Fruit fly (Drosophila melanogaster): ENCODE measurements around the gene Shab.

Shab gene

DNA sequence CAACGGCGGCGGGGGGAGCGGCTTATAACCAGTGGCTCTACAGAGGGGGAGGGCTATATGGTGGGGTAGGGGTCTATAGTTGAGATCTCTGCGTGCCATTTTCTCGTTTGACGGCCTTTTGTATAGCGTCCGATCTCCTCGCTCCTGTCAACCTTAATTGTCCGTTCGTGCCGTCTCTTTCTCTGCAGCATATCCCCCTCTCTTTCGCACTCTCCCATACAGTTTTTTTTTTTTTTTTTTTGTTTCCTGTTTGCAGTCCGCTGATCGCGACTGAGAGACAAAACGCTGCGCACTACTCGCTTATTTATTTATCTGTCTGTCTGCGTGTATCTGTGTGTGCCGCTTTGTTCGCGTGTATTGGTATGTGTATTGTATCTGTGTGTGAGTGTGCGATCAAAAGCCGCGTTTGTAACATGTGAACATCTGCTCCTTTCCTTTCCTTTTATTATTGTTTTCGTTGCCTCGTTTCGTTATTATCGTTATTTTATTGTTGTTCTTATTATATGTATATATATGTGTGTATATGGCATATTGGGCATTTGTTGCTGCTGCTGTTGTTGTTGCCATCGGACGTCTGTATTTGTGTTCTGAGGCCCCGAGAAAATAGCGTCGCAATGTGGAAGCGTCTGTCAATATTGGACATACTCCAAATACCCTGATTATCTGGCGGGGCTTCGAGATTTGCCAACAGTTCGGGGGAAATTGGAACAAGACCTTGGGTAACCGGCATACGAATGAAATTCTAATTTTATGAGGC is 27.2 kb upstream of the Shab start (continued):
- TF ChIP-seq vfl (GFP tag; optimal IDR thresholded peaks at IDR 0.05) (no peak), seq (GFP tag; IDR thresholded peaks at IDR 0.05) (no peak), Ssrp (tag; optimal IDR thresholded peaks at IDR 0.05) (no peak), Abd-B (GFP tag; optimal IDR thresholded peaks at IDR 0.05) (no peak), tll (GFP tag; optimal IDR thresholded peaks at IDR 0.05) (peak in 1 of 2 experiments; percentile 44), tio (GFP tag; optimal IDR thresholded peaks at IDR 0.05) (no peak), CG1603 (tag; optimal IDR thresholded peaks at IDR 0.05) (no peak), CG17359 (tag; optimal IDR thresholded peaks at IDR 0.05) (no peak), CG3163 (GFP tag; optimal IDR thresholded peaks at IDR 0.05) (no peak), CG5180 (GFP tag; optimal IDR thresholded peaks at IDR 0.05) (peak; percentile 32), ara (GFP tag; IDR thresholded peaks at IDR 0.05) (no peak), gcm (GFP tag; optimal IDR thresholded peaks at IDR 0.05) (no peak), lab (GFP tag; optimal IDR thresholded peaks at IDR 0.05) (no peak), mld (GFP tag; IDR thresholded peaks at IDR 0.05; ENCODE audit: partially characterized antibody) (no peak), CG1233 (GFP tag; optimal IDR thresholded peaks at IDR 0.05) (peak; percentile 0), psq (GFP tag; optimal IDR thresholded peaks at IDR 0.05) (peak; percentile 37), btn (GFP tag; optimal IDR thresholded peaks at IDR 0.05) (no peak), CG6854 (GFP tag; optimal IDR thresholded peaks at IDR 0.05) (no peak), B-H2 (GFP tag; optimal IDR thresholded peaks at IDR 0.05) (no peak), pros (GFP tag; optimal IDR thresholded peaks at IDR 0.05) (peak; percentile 71), odd (GFP tag; optimal IDR thresholded peaks at IDR 0.05) (no peak), p53 (GFP tag; optimal IDR thresholded peaks at IDR 0.05) (no peak), CG8388 (GFP tag; optimal IDR thresholded peaks at IDR 0.05) (no peak), bigmax (GFP tag; optimal IDR thresholded peaks at IDR 0.05) (no peak), H15 (GFP tag; IDR thresholded peaks at IDR 0.05) (no peak), HHEX (GFP tag; optimal IDR thresholded peaks at IDR 0.05) (no peak), CG6813 (GFP tag; optimal IDR thresholded peaks at IDR 0.05) (no peak), CG34422 (GFP tag; IDR thresholded peaks at IDR 0.05) (no peak), CG14050 (GFP tag; IDR thresholded peaks at IDR 0.05) (no peak), bowl (GFP tag; IDR thresholded peaks at IDR 0.05) (no peak), CG32532 (GFP tag; IDR thresholded peaks at IDR 0.05) (no peak), dysf (GFP tag; IDR thresholded peaks at IDR 0.05) (no peak), sug (tag; optimal IDR thresholded peaks at IDR 0.05) (no peak), CG12104 (GFP tag; optimal IDR thresholded peaks at IDR 0.05) (no peak), CG12769 (tag; optimal IDR thresholded peaks at IDR 0.05) (no peak), nom (GFP tag; optimal IDR thresholded peaks at IDR 0.05) (peak; percentile 22), CG10321 (GFP tag; IDR thresholded peaks at IDR 0.05) (peak; percentile 44; the same call in 1 of the 2 replicates), sd (tag; optimal IDR thresholded peaks at IDR 0.05) (no peak), CG6254 (GFP tag; optimal IDR thresholded peaks at IDR 0.05) (no peak), tgo (GFP tag; IDR thresholded peaks at IDR 0.05) (no peak), B-H1 (GFP tag; IDR thresholded peaks at IDR 0.05) (no peak), Hr3 (GFP tag; optimal IDR thresholded peaks at IDR 0.05) (no peak), CG13775 (GFP tag; optimal IDR thresholded peaks at IDR 0.05) (no peak), CG18619 (GFP tag; optimal IDR thresholded peaks at IDR 0.05) (no peak), Dfd (GFP tag; optimal IDR thresholded peaks at IDR 0.05) (no peak), sens (GFP tag) (peak; percentile 76), CG3995 (GFP tag; optimal IDR thresholded peaks at IDR 0.05) (no peak), CG16815 (GFP tag; optimal IDR thresholded peaks at IDR 0.05) (no peak), CG4360 (GFP tag; IDR thresholded peaks at IDR 0.05) (peak; percentile 93), CG8924 (tag; optimal IDR thresholded peaks at IDR 0.05) (peak; percentile 82)

Measured in whole organism, embryonic.